Worm (Caenorhabditis elegans) whole organism, L4 larva: ENCODE measurements around the gene prp-19.

Experiments used
- ceh-62 ChIP-seq: sonication (generic microtip); optimal IDR thresholded peaks from 2 replicates; lab custom pipeline; 2017; ENCODE audit warnings: missing biosample characterization, missing genetic modification characterization
- lin-39 ChIP-seq: fragments of 150-350 bp; optimal IDR thresholded peaks from 2 replicates; lab custom pipeline; 2014; ENCODE audit warnings: missing biosample characterization, missing genetic modification reagents, missing genetic modification characterization
- mdt-29 ChIP-seq: fragments of 200-800 bp; sonication (Bioruptor generic); IDR thresholded peaks from 2 replicates; pipeline ENCODE4 v1.3.6; 2022; ENCODE audit warnings: missing genetic modification reagents, missing genetic modification characterization, missing compliant biosample characterization
- nhr-77 ChIP-seq: fragments of 150-350 bp; optimal IDR thresholded peaks from 2 replicates; lab custom pipeline; 2014; ENCODE audit warnings: missing biosample characterization, missing genetic modification characterization
- pqm-1 ChIP-seq: sonication (generic microtip); optimal IDR thresholded peaks from 2 replicates; lab custom pipeline; 2017; ENCODE audit warnings: missing biosample characterization, missing genetic modification characterization
- snpc-4 ChIP-seq: fragments of 150-350 bp; optimal IDR thresholded peaks from 2 replicates; lab custom pipeline; 2014; ENCODE audit warnings: missing biosample characterization, missing genetic modification characterization

DNA sequence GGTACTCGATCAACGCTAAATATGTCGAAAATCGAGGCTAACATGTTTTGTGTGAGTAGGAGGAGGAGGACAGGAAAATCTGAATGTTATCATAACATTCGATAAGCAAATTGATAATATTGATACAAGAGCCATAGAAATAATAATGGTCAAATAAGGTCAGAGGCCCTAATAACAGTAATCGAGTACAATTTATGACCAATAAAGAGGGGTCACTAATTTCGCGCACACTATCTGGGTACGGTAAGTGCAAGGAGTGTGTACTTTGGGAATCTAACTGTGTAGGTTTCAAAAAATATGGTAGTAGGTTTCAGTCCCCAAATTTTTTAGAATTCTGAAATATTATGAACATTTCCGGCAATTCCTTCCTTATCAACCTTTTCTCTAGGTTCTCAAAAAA is 28.3 kb downstream of the prp-19 start:
- TF ChIP-seq ceh-62 (tag; lab: Kevin White, UChicago) = no peak
- no peak for TF ChIP-seq snpc-4 (tag; lab: Kevin White, UChicago)
- TF ChIP-seq mdt-29 = no peak
- no peak for TF ChIP-seq lin-39
- TF ChIP-seq pqm-1 = no peak
- TF ChIP-seq nhr-77 (tag; lab: Kevin White, UChicago) = no peak
